Worm (Caenorhabditis elegans): ENCODE measurements around the gene dlc-5.

dlc-5 gene

ce11 chrIV:6417612-6418011 lies 20.4 kb upstream of the dlc-5 start (continued):
- TF ChIP-seq tbp1 (GFP tag; optimal IDR thresholded peaks at IDR 0.05) (no peak), F10E7.11 (tag; optimal IDR thresholded peaks at IDR 0.05) (no peak), mxl-1 (tag; optimal IDR thresholded peaks at IDR 0.05) (no peak), F55B11.4 (tag; optimal IDR thresholded peaks at IDR 0.05; ENCODE audit: borderline replicate concordance, insufficient read depth) (no peak), dpl-1 (GFP tag; optimal IDR thresholded peaks at IDR 0.05) (no peak)

- TF ChIP-seq ama-1 (optimal IDR thresholded peaks at IDR 0.05) (no peak), ama-1 (GFP tag; optimal IDR thresholded peaks at IDR 0.05) (no peak), lsl-1 (GFP tag; optimal IDR thresholded peaks at IDR 0.05) (peak; percentile 83), snpc-4 (GFP tag; optimal IDR thresholded peaks at IDR 0.05) (no peak), snpc-4 (tag; optimal IDR thresholded peaks at IDR 0.05) (peak in 2 of 4 experiments; percentile 40 to 73), sdz-38 (tag; optimal IDR thresholded peaks at IDR 0.05) (no peak), dox-1 (GFP tag; IDR thresholded peaks at IDR 0.05) (no peak), ceh-91 (GFP tag; IDR thresholded peaks at IDR 0.05) (no peak), ekl-4 (GFP tag; IDR thresholded peaks at IDR 0.05) (no peak), bed-1 (GFP tag; IDR thresholded peaks at IDR 0.05) (no peak), F33H1.4 (GFP tag; IDR thresholded peaks at IDR 0.05) (peak; percentile 68), die-1 (tag; optimal IDR thresholded peaks at IDR 0.05) (no peak), madf-6 (GFP tag; IDR thresholded peaks at IDR 0.05) (peak; percentile 13; the same call in 1 of the 2 replicates)
Observed at ce11 chrIV:6419031-6419582, 18.9 kb upstream of the dlc-5 start, which contains the start of the genes Y73B6BL.23 and htp-2. Gene Y73B6BL.23 (minus strand): TSS chrIV:6419081. Gene htp-2 (plus strand): TSS chrIV:6419522.

ce11 chrIV:6421183-6421635 lies 16.8 kb upstream of the dlc-5 start, which contains the start of gene puf-11:
Gene puf-11 (plus strand): TSS chrIV:6421585.
- TF ChIP-seq atf-7 (tag; optimal IDR thresholded peaks at IDR 0.05) (no peak), hmg-1.2 (GFP tag; IDR thresholded peaks at IDR 0.05) (peak; percentile 67), F39B2.1 (GFP tag; IDR thresholded peaks at IDR 0.05) (no peak), ceh-58 (GFP tag; IDR thresholded peaks at IDR 0.05) (no peak), ekl-4 (GFP tag; IDR thresholded peaks at IDR 0.05) (peak; percentile 84), nhr-120 (GFP tag; IDR thresholded peaks at IDR 0.05) (no peak), B0336.3 (GFP tag; IDR thresholded peaks at IDR 0.05) (peak; percentile 93), ets-4 (GFP tag; optimal IDR thresholded peaks at IDR 0.05) (no peak), F57C9.4 (tag; optimal IDR thresholded peaks at IDR 0.05) (no peak), nhr-179 (tag; optimal IDR thresholded peaks at IDR 0.05) (no peak), lag-1 (GFP tag; IDR thresholded peaks at IDR 0.05) (no peak), fkh-3 (tag; optimal IDR thresholded peaks at IDR 0.05) (no peak), Y53G8AR.9 (GFP tag; conservative IDR thresholded peaks at IDR 0.05) (0 out of 2 replicates have a peak, but pooled peaks have one; percentile 19), chd-7 (tag; optimal IDR thresholded peaks at IDR 0.05) (no peak), pha-4 (tag; optimal IDR thresholded peaks at IDR 0.05) (no peak), tlf-1 (GFP tag; optimal IDR thresholded peaks at IDR 0.05) (peak; percentile 86), gei-17 (GFP tag; optimal IDR thresholded peaks at IDR 0.05) (no peak), efl-1 (GFP tag; optimal IDR thresholded peaks at IDR 0.05) (peak; percentile 97), attf-3 (GFP tag; conservative IDR thresholded peaks at IDR 0.05) (peak; percentile 67), F57A8.1 (GFP tag; optimal IDR thresholded peaks at IDR 0.05) (no peak), B0019.2 (GFP tag; conservative IDR thresholded peaks at IDR 0.05) (peak; percentile 78), cebp-1 (GFP tag; IDR thresholded peaks at IDR 0.05) (no peak), cebp-1 (tag; optimal IDR thresholded peaks at IDR 0.05) (no peak), madf-3 (GFP tag; IDR thresholded peaks at IDR 0.05) (no peak), F33H1.4 (GFP tag; IDR thresholded peaks at IDR 0.05) (peak; percentile 98), B0261.1 (tag; optimal IDR thresholded peaks at IDR 0.05) (no peak), somi-1 (GFP tag; optimal IDR thresholded peaks at IDR 0.05) (no peak), tbp1 (GFP tag; optimal IDR thresholded peaks at IDR 0.05) (peak; percentile 67), Y56A3A.18 (GFP tag; IDR thresholded peaks at IDR 0.05) (no peak), him-1 (tag; optimal IDR thresholded peaks at IDR 0.05) (peak; percentile 28), let-607 (tag; optimal IDR thresholded peaks at IDR 0.05) (no peak), lir-1 (GFP tag; conservative IDR thresholded peaks at IDR 0.05) (no peak)
